Fruit fly (Drosophila melanogaster): ENCODE data around the gene CG10555.

The CG10555 gene

DNA sequence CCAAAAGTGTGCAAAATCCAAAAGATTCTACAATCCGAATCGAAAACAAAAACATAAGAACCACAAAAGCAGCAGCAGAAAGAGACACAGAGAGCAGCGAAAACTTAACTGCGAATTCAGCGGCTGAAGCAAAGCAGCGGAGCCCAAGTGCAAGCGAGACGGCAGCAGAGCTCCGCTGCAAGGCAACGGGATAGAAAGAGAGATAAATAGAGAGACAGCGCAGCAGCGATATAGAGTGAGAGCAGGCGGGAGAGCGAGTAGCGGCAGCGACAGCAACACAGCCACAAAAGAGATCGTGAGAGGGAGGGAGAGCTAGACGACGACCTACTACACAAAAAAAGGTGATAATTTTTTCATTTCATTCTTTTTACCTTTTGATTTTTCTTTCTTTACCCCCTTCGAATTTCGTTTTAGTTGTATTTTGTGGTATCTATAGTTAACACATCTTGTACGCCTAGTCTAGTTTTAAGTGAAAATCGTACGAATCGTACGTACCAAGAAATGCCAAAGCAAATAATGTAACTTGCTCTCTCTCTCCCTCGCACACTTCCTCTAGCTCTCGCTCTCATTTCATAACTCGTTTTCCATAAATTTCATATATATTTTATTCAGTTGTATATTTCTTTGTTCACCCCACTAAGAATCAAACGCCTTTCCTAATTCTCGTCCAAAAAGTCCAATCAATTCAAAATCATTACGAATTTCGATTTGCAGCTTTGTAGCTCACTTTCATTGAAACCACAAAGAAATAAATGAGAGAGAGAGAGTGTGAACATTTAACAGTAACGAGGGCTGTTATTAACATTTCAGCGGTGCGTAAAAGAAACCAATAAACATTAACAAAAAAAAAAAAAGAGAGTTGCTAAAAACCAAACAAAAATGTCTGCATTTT lies 11.9 kb downstream of the CG10555 start (continued):
- TF ChIP-seq CG6254 (GFP tag; optimal IDR thresholded peaks at IDR 0.05) (peak; percentile 24), CG11696 (GFP tag; IDR thresholded peaks at IDR 0.05) (peak; percentile 42; the same call in 1 of the 2 replicates), pita (GFP tag; optimal IDR thresholded peaks at IDR 0.05) (no peak), CG2875 (GFP tag; optimal IDR thresholded peaks at IDR 0.05) (no peak), CG4617 (GFP tag; optimal IDR thresholded peaks at IDR 0.05; ENCODE audit: borderline replicate concordance) (no peak), chinmo (GFP tag; IDR thresholded peaks at IDR 0.05; ENCODE audit: partially characterized antibody) (0 out of 4 replicates have a peak, but pooled peaks have one; percentile 9), Oaz (GFP tag; IDR thresholded peaks at IDR 0.05) (peak; percentile 30; the same call in 1 of the 2 replicates), Drgx (GFP tag; IDR thresholded peaks at IDR 0.05) (peak; percentile 72), Dip2 (GFP tag; IDR thresholded peaks at IDR 0.05) (no peak), Doc3 (GFP tag; IDR thresholded peaks at IDR 0.05; ENCODE audit: partially characterized antibody) (no peak), Xbp1 (GFP tag; optimal IDR thresholded peaks at IDR 0.05) (no peak), CG32767 (GFP tag; IDR thresholded peaks at IDR 0.05) (no peak), cwo (GFP tag; optimal IDR thresholded peaks at IDR 0.05) (no peak), CG1529 (GFP tag; optimal IDR thresholded peaks at IDR 0.05) (no peak), CG15601 (tag; optimal IDR thresholded peaks at IDR 0.05) (no peak), nom (GFP tag; optimal IDR thresholded peaks at IDR 0.05) (peak; percentile 10), tgo (GFP tag; IDR thresholded peaks at IDR 0.05) (no peak), CG10267 (tag; optimal IDR thresholded peaks at IDR 0.05) (no peak), da (GFP tag; optimal IDR thresholded peaks at IDR 0.05) (no peak), CG7357 (GFP tag; IDR thresholded peaks at IDR 0.05) (no peak), HLHmδ (GFP tag; optimal IDR thresholded peaks at IDR 0.05) (peak; percentile 37), Six4 (GFP tag; optimal IDR thresholded peaks at IDR 0.05) (no peak), vvl (GFP tag; IDR thresholded peaks at IDR 0.05) (peak; percentile 22), exex (tag; optimal IDR thresholded peaks at IDR 0.05) (no peak), Atf6 (GFP tag; IDR thresholded peaks at IDR 0.05) (peak; percentile 73), CG18011 (GFP tag; optimal IDR thresholded peaks at IDR 0.05) (no peak), pfk (GFP tag; optimal IDR thresholded peaks at IDR 0.05) (no peak), CG9817 (tag; optimal IDR thresholded peaks at IDR 0.05) (no peak), CG18476 (GFP tag; optimal IDR thresholded peaks at IDR 0.05) (no peak), ERR (GFP tag; optimal IDR thresholded peaks at IDR 0.05) (no peak), nmo (GFP tag; optimal IDR thresholded peaks at IDR 0.05) (no peak), chn (GFP tag; optimal IDR thresholded peaks at IDR 0.05) (no peak), CG10209 (GFP tag; optimal IDR thresholded peaks at IDR 0.05) (no peak), CG9876 (GFP tag; optimal IDR thresholded peaks at IDR 0.05) (no peak), jumu (GFP tag; optimal IDR thresholded peaks at IDR 0.05) (no peak), MESR4 (GFP tag; optimal IDR thresholded peaks at IDR 0.05) (no peak), tll (GFP tag; optimal IDR thresholded peaks at IDR 0.05) (no peak), stc (GFP tag; IDR thresholded peaks at IDR 0.05) (no peak), Usf (GFP tag; optimal IDR thresholded peaks at IDR 0.05) (no peak), CG1603 (tag; optimal IDR thresholded peaks at IDR 0.05) (no peak), pzg (GFP tag; optimal IDR thresholded peaks at IDR 0.05) (no peak), Atf-2 (GFP tag; optimal IDR thresholded peaks at IDR 0.05) (no peak), prd (optimal IDR thresholded peaks at IDR 0.05) (no peak), prd (GFP tag; IDR thresholded peaks at IDR 0.05) (no peak), gro (GFP tag; optimal IDR thresholded peaks at IDR 0.05) (no peak), Rfx (GFP tag; IDR thresholded peaks at IDR 0.05) (peak; percentile 56), E2f2 (GFP tag; IDR thresholded peaks at IDR 0.05) (no peak), CG14014 (GFP tag; IDR thresholded peaks at IDR 0.05) (peak; percentile 63; the same call in 1 of the 2 replicates), zen (tag; optimal IDR thresholded peaks at IDR 0.05) (no peak)
